Fruit fly (Drosophila melanogaster) whole organism, adult: ENCODE results near the gene CG3397.
A peak's percentile ranks its signal among the peaks of the same experiment; 100 is the strongest.
"Not testable (repeated sequence)": the region's sequence is repeated elsewhere in the genome, so short reads cannot be mapped to it uniquely, and the experiment has no call there.

Source experiments
- CG11617 ChIP-seq: fragments of 200-800 bp; sonication (Bioruptor generic); optimal IDR thresholded peaks from 2 replicates; lab custom pipeline; 2017; ENCODE audit warnings: mild to moderate bottlenecking, missing biosample characterization, missing genetic modification reagents, missing genetic modification characterization
- CG12768 ChIP-seq: fragments of 200-800 bp; sonication (Bioruptor generic); optimal IDR thresholded peaks from 2 replicates; lab custom pipeline; 2017; ENCODE audit warnings: missing biosample characterization, missing genetic modification characterization, mild to moderate bottlenecking, moderate library complexity, missing genetic modification reagents
- CG14711 ChIP-seq: fragments of 200-800 bp; sonication (Bioruptor generic); optimal IDR thresholded peaks from 2 replicates; lab custom pipeline; 2018; ENCODE audit warnings: missing biosample characterization, mild to moderate bottlenecking, missing genetic modification characterization, moderate library complexity
- CG1620 ChIP-seq: fragments of 200-800 bp; sonication (Bioruptor generic); optimal IDR thresholded peaks from 2 replicates; lab custom pipeline; 2016; ENCODE audit warnings: missing biosample characterization, missing genetic modification characterization
- CG33017 ChIP-seq: fragments of 200-800 bp; sonication (Bioruptor generic); optimal IDR thresholded peaks from 2 replicates; lab custom pipeline; 2018; ENCODE audit warnings: missing biosample characterization, mild to moderate bottlenecking, missing genetic modification characterization, moderate library complexity
- CG5204 ChIP-seq: fragments of 200-800 bp; sonication (Bioruptor generic); optimal IDR thresholded peaks from 2 replicates; lab custom pipeline; 2016; ENCODE audit warnings: missing biosample characterization, missing genetic modification characterization
- CG7045 ChIP-seq: fragments of 200-800 bp; sonication (Bioruptor generic); optimal IDR thresholded peaks from 2 replicates; lab custom pipeline; 2017; ENCODE audit warnings: missing biosample characterization, mild to moderate bottlenecking, missing genetic modification characterization
- CG7101 ChIP-seq: fragments of 200-800 bp; sonication (Bioruptor generic); optimal IDR thresholded peaks from 2 replicates; lab custom pipeline; 2018; ENCODE audit warnings: missing biosample characterization, mild to moderate bottlenecking, missing genetic modification characterization, moderate library complexity
- Clk ChIP-seq: fragments of 200-800 bp; sonication (Bioruptor generic); optimal IDR thresholded peaks from 2 replicates; lab custom pipeline; 2017; ENCODE audit warnings: missing biosample characterization, missing genetic modification characterization
- Crg-1 ChIP-seq: fragments of 200-800 bp; sonication (Bioruptor generic); optimal IDR thresholded peaks from 2 replicates; lab custom pipeline; 2016; ENCODE audit warnings: missing biosample characterization, missing genetic modification characterization
- Hr96 ChIP-seq: fragments of 200-800 bp; sonication (Bioruptor generic); optimal IDR thresholded peaks from 2 replicates; lab custom pipeline; 2016; ENCODE audit warnings: missing biosample characterization, missing genetic modification characterization
- Mnt ChIP-seq: fragments of 200-800 bp; sonication (Bioruptor generic); optimal IDR thresholded peaks from 2 replicates; lab custom pipeline; 2016; ENCODE audit warnings: missing biosample characterization, mild to moderate bottlenecking, missing genetic modification characterization
- bab1 ChIP-seq: fragments of 200-800 bp; sonication (Bioruptor generic); optimal IDR thresholded peaks from 3 replicates; lab custom pipeline; 2019; ENCODE audit warnings: missing biosample characterization, mild to moderate bottlenecking, missing genetic modification characterization, moderate library complexity
- cic ChIP-seq: fragments of 200-800 bp; sonication (Bioruptor generic); optimal IDR thresholded peaks from 2 replicates; lab custom pipeline; 2017; ENCODE audit warnings: missing biosample characterization, mild to moderate bottlenecking, missing genetic modification characterization, moderate library complexity
- cnc ChIP-seq, 2 experiments: fragments of >200 bp; optimal IDR thresholded peaks; 2 replicates each; lab custom pipeline; 2017
- kay ChIP-seq: fragments of 200-800 bp; sonication (Bioruptor generic); peaks from one replicate; lab custom pipeline; 2016; ENCODE audit warnings: missing biosample characterization, missing genetic modification characterization, borderline replicate concordance
- ovo ChIP-seq: fragments of 200-800 bp; sonication (Bioruptor generic); optimal IDR thresholded peaks from 2 replicates; lab custom pipeline; 2016; ENCODE audit warnings: missing biosample characterization, missing genetic modification characterization
- pad ChIP-seq: fragments of 200-800 bp; sonication (Bioruptor generic); optimal IDR thresholded peaks from 3 replicates; lab custom pipeline; 2017; ENCODE audit warnings: missing biosample characterization, missing genetic modification characterization, mild to moderate bottlenecking, moderate library complexity, missing genetic modification reagents
- tj ChIP-seq: fragments of 200-800 bp; sonication (Bioruptor generic); optimal IDR thresholded peaks from 3 replicates; lab custom pipeline; 2017; ENCODE audit warnings: missing biosample characterization, mild to moderate bottlenecking, missing genetic modification characterization, moderate library complexity
- toe ChIP-seq: fragments of 200-800 bp; sonication (Bioruptor generic); optimal IDR thresholded peaks from 2 replicates; lab custom pipeline; 2016; ENCODE audit warnings: missing biosample characterization, missing genetic modification characterization

Gene CG3397

DNA sequence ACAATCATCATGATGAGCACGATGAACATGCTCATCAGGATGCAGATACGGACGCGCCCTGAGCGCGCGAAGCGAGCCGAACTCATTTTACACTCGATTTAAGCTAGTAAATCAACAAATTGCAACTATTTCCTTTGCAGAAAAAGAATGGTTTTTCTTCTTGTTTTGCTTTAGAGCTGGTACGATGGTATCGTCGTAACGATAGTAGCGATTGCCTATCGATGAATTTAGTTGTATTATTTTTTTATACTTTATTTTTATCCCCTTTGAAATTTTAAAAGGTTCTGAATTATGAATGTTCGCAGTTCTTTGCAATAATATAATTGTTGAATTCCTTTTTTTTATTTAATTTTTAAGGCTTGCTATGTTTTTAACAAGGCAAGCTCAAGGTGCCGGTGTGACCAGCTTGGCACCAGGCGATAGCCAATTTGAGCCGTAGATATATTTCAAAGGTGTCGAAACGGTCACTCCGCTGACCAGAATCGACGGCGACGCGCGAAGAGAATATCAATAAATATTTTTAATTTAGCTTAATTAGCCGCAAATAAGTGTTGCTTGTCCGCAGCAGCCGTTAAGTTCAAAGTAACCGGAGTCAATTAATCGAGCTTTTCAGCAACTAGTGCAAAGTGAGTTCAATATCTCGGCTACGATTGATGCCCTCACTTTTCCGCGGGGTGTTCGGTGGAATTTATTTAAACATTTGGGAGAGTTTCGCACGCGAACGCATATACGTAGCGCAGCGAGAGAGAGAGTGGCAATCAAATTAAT is 16.9 kb downstream of the CG3397 start, which contains the start of the genes CG12213 and GC1:
Gene CG12213, minus strand, starts transcription at position 430 of the 768 bp plus-strand sequence.
Gene GC1, plus strand, starts transcription at position 447 of the 768 bp plus-strand sequence.
- TF ChIP-seq CG11617 (peak; percentile 46), Hr96 (GFP tag; lab: Kevin White, UChicago) (peak; percentile 7), ovo (no peak), bab1 (peak; percentile 56), tj (GFP tag; lab: Kevin White, UChicago) (no peak), CG5204 (GFP tag; lab: Kevin White, UChicago) (peak; percentile 53), Mnt (GFP tag; lab: Kevin White, UChicago) (peak; percentile 24), CG7101 (tag; lab: Kevin White, UChicago) (peak; percentile 39), toe (GFP tag; lab: Kevin White, UChicago) (peak; percentile 62), CG1620 (GFP tag; lab: Kevin White, UChicago) (peak; percentile 32), CG14711 (tag; lab: Kevin White, UChicago) (peak; percentile 30), CG7045 (no peak)

DNA sequence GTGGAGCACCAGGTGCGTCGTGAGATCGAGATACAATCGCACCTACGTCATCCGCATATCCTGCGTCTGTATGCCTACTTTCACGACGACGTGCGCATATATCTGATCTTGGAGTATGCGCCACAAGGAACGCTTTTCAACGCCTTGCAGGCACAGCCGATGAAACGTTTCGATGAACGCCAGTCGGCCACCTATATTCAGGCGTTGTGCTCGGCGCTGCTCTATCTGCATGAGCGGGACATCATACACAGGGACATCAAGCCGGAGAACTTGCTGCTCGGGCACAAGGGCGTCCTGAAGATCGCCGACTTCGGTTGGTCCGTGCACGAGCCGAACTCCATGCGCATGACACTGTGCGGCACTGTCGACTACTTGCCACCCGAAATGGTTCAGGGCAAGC is 20.3 kb downstream of the CG3397 start:
- TF ChIP-seq Clk (GFP tag; lab: Kevin White, UChicago) (no peak), Mnt (GFP tag; lab: Kevin White, UChicago) (no peak), CG33017 (tag; lab: Kevin White, UChicago) (no peak), toe (GFP tag; lab: Kevin White, UChicago) (no peak), bab1 (no peak), kay (GFP tag; lab: Kevin White, UChicago) (no peak), CG7101 (tag; lab: Kevin White, UChicago) (no peak), CG14711 (tag; lab: Kevin White, UChicago) (no peak), cnc (optimal IDR thresholded peaks at IDR 0.05; lab: Kevin White, UChicago) (no peak), pad (GFP tag; lab: Kevin White, UChicago) (no peak), CG11617 (no peak), cic (GFP tag; lab: Kevin White, UChicago) (no peak), CG7045 (no peak), CG1620 (GFP tag; lab: Kevin White, UChicago) (no peak), CG5204 (GFP tag; lab: Kevin White, UChicago) (no peak), tj (GFP tag; lab: Kevin White, UChicago) (no peak)

DNA sequence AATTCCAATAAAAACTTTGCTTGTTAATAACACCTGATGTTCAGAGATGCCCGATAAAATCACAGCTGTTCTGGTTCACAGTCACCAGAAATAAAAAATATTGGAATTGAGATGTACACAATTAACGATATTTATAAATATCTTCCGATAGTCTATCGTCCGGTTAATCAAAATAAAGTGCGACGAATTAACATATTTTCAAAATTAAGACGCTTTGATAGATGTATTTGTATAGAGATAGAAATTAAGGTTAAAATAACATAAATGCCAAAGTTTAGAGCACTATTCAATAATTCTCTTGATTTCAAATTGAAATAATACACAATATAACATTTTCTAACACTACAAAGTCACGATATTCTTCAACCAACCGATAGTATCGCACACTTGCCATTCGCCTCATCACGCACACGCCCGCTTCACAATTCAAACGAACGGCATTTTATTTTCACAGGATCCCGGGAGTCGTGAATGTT is 21.6 kb downstream of the CG3397 start, which contains the start of the genes CG3281 and aurA:
Gene CG3281, minus strand, starts transcription at position 67 of the 476 bp plus-strand sequence.
Gene aurA, plus strand, starts transcription at position 386 of the 476 bp plus-strand sequence.
- TF ChIP-seq CG5204 (GFP tag; lab: Kevin White, UChicago) (peak; percentile 90), bab1 (peak; percentile 91), Hr96 (GFP tag; lab: Kevin White, UChicago) (peak; percentile 83), CG14711 (tag; lab: Kevin White, UChicago) (peak; percentile 69), Clk (GFP tag; lab: Kevin White, UChicago) (peak; percentile 80), CG33017 (tag; lab: Kevin White, UChicago) (peak; percentile 48), Crg-1 (GFP tag; lab: Kevin White, UChicago) (peak; percentile 81), CG12768 (peak; percentile 60), Mnt (GFP tag; lab: Kevin White, UChicago) (peak; percentile 58), cic (GFP tag; lab: Kevin White, UChicago) (peak; percentile 7), CG1620 (GFP tag; lab: Kevin White, UChicago) (peak; percentile 93), pad (GFP tag; lab: Kevin White, UChicago) (peak; percentile 72), CG7101 (tag; lab: Kevin White, UChicago) (peak; percentile 80), toe (GFP tag; lab: Kevin White, UChicago) (peak; percentile 94), kay (GFP tag; lab: Kevin White, UChicago) (no peak), cnc (optimal IDR thresholded peaks at IDR 0.05; lab: Kevin White, UChicago) (no peak), CG11617 (peak; percentile 81), CG7045 (peak; percentile 54), ovo (peak; percentile 86), tj (GFP tag; lab: Kevin White, UChicago) (peak; percentile 47)

DNA sequence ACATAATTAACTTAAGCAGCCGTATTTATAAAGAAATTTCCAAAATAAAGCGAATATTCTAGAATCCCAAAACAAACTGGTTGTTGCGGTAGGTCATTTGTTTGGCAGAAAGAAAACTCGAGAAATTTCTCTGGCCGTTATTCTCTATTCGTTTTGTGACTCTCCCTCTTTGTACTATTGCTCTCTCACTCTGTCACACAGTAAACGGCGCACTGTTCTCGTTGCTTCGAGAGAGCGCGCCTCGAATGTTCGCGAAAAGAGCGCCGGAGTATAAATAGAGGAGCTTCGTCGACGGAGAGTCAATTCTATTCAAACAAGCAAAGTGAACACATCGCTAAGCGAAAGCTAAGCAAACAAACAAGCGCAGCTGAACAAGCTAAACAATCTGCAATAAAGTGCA is 26.1 kb downstream of the CG3397 start, which contains the start of gene Hsp70Ab:
Gene Hsp70Ab, plus strand, starts transcription at position 301 of the 400 bp plus-strand sequence.
- TF ChIP-seq CG7045; Hr96 (GFP tag; lab: Kevin White, UChicago); CG11617: not testable (repeated sequence)

DNA sequence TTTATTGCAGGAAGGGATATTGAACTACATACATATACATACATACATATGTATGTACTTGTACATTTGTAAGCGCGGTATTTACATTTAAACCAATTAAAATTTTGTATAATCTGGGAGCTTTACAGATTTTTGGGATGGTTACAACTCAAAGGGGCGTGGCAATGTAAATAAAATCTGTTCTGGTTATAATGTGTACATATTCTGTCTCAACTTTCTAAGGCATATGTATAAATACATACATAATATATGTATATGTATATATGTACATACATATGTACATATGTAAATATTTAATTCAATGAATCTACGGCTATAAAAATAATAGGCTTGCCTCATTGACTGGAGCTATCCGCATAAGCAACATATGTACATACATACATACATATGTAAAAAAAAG is 27.0 kb downstream of the CG3397 start:
- TF ChIP-seq pad (GFP tag; lab: Kevin White, UChicago) (no peak), cnc (optimal IDR thresholded peaks at IDR 0.05; lab: Kevin White, UChicago) (no peak), Clk (GFP tag; lab: Kevin White, UChicago) (no peak), kay (GFP tag; lab: Kevin White, UChicago) (no peak), ovo (no peak), CG12768 (no peak), Crg-1 (GFP tag; lab: Kevin White, UChicago) (no peak), CG11617 (no peak), toe (GFP tag; lab: Kevin White, UChicago) (no peak), CG33017 (tag; lab: Kevin White, UChicago) (no peak), tj (GFP tag; lab: Kevin White, UChicago) (no peak), CG5204 (GFP tag; lab: Kevin White, UChicago) (no peak), CG7045 (no peak)
